Fruit fly (Drosophila melanogaster): ENCODE data around the gene CG9135.

The CG9135 gene

dm6 chr2L:6098479-6099269, 48.1 kb downstream of the CG9135 start, which contains the start of gene CG9175 (continued):
- no peak for TF ChIP-seq CG12236 (GFP tag; optimal IDR thresholded peaks at IDR 0.05)
- TF ChIP-seq nerfin-2 (GFP tag; IDR thresholded peaks at IDR 0.05; ENCODE audit: partially characterized antibody), result peak; percentile 75; the same call in 1 of the 2 replicates
- no peak for TF ChIP-seq Hr39 (optimal IDR thresholded peaks at IDR 0.05)
- no peak for TF ChIP-seq kay (GFP tag; optimal IDR thresholded peaks at IDR 0.05)
- no peak for TF ChIP-seq Trl (optimal IDR thresholded peaks at IDR 0.05)
- TF ChIP-seq Trl (GFP tag; optimal IDR thresholded peaks at IDR 0.05), result peak; percentile 12
- peak; percentile 58; the same call in 1 of the 2 replicates for TF ChIP-seq cas (GFP tag; IDR thresholded peaks at IDR 0.05)
- TF ChIP-seq Dll (GFP tag; IDR thresholded peaks at IDR 0.05; ENCODE audit: partially characterized antibody), result peak; percentile 95
- TF ChIP-seq CG12104 (GFP tag; optimal IDR thresholded peaks at IDR 0.05), result peak; percentile 15
- no peak for TF ChIP-seq CG3726 (GFP tag; IDR thresholded peaks at IDR 0.05)
- TF ChIP-seq Sox102F (GFP tag; optimal IDR thresholded peaks at IDR 0.05), result no peak
- TF ChIP-seq pzg (GFP tag; optimal IDR thresholded peaks at IDR 0.05), result peak; percentile 100
- no peak for TF ChIP-seq lola (GFP tag; optimal IDR thresholded peaks at IDR 0.05)
- TF ChIP-seq CG3281 (GFP tag; optimal IDR thresholded peaks at IDR 0.05), result no peak
- 0 out of 2 replicates have a peak, but pooled peaks have one; percentile 14 for TF ChIP-seq Xrp1 (GFP tag; IDR thresholded peaks at IDR 0.05)
- TF ChIP-seq Hey (tag; optimal IDR thresholded peaks at IDR 0.05), result no peak
- TF ChIP-seq slou (GFP tag; optimal IDR thresholded peaks at IDR 0.05), result no peak
- no peak for TF ChIP-seq Hand (GFP tag; optimal IDR thresholded peaks at IDR 0.05)
- peak; percentile 99 for TF ChIP-seq chinmo (GFP tag; IDR thresholded peaks at IDR 0.05; ENCODE audit: partially characterized antibody)
- no peak for TF ChIP-seq GATAe (GFP tag; conservative IDR thresholded peaks at IDR 0.05)
- TF ChIP-seq Bteb2 (GFP tag; optimal IDR thresholded peaks at IDR 0.05), result no peak
- TF ChIP-seq CG4820 (GFP tag; optimal IDR thresholded peaks at IDR 0.05), result no peak
- no peak for TF ChIP-seq Rx (GFP tag; IDR thresholded peaks at IDR 0.05)
- TF ChIP-seq row (GFP tag; IDR thresholded peaks at IDR 0.05), result peak; percentile 83
- TF ChIP-seq CG13894 (tag; optimal IDR thresholded peaks at IDR 0.05), result peak; percentile 75
- TF ChIP-seq CG18599 (GFP tag; optimal IDR thresholded peaks at IDR 0.05), result peak; percentile 32
- TF ChIP-seq CHES-1-like (GFP tag; optimal IDR thresholded peaks at IDR 0.05), result peak; percentile 89
- TF ChIP-seq Oaz (GFP tag; IDR thresholded peaks at IDR 0.05), result peak; percentile 13; the same call in 1 of the 2 replicates
- TF ChIP-seq chn (GFP tag; optimal IDR thresholded peaks at IDR 0.05), result peak; percentile 30
- TF ChIP-seq CG10274 (GFP tag; optimal IDR thresholded peaks at IDR 0.05), result no peak
- no peak for TF ChIP-seq twi (tag; optimal IDR thresholded peaks at IDR 0.05)
- no peak for TF ChIP-seq tio (GFP tag; optimal IDR thresholded peaks at IDR 0.05)
- peak; percentile 23 for TF ChIP-seq CG3163 (GFP tag; optimal IDR thresholded peaks at IDR 0.05)
- no peak for TF ChIP-seq CG12744 (GFP tag; optimal IDR thresholded peaks at IDR 0.05)
- TF ChIP-seq H15 (GFP tag; IDR thresholded peaks at IDR 0.05), result no peak
- no peak for TF ChIP-seq CG31388 (GFP tag; optimal IDR thresholded peaks at IDR 0.05)
- peak; percentile 90 for TF ChIP-seq CG1603 (tag; optimal IDR thresholded peaks at IDR 0.05)
- peak; percentile 33 for TF ChIP-seq tin (GFP tag; optimal IDR thresholded peaks at IDR 0.05)
- no peak for TF ChIP-seq da (GFP tag; optimal IDR thresholded peaks at IDR 0.05)
- TF ChIP-seq zfh1 (GFP tag; IDR thresholded peaks at IDR 0.05), result peak; percentile 4; the same call in 1 of the 3 replicates
- peak; percentile 41 for TF ChIP-seq zfh2 (GFP tag; optimal IDR thresholded peaks at IDR 0.05)
- TF ChIP-seq kni (GFP tag; optimal IDR thresholded peaks at IDR 0.05), result no peak
- peak; percentile 26 for TF ChIP-seq Hsf (GFP tag; optimal IDR thresholded peaks at IDR 0.05)
- TF ChIP-seq Hr78 (GFP tag; optimal IDR thresholded peaks at IDR 0.05), result no peak
- no peak for TF ChIP-seq CG3838 (GFP tag; optimal IDR thresholded peaks at IDR 0.05)
- TF ChIP-seq Abd-B (GFP tag; optimal IDR thresholded peaks at IDR 0.05), result no peak
- peak; percentile 33 for TF ChIP-seq CG30020 (tag; optimal IDR thresholded peaks at IDR 0.05)
- peak; percentile 5 for TF ChIP-seq CG11398 (GFP tag; optimal IDR thresholded peaks at IDR 0.05)
- TF ChIP-seq chm (GFP tag; IDR thresholded peaks at IDR 0.05), result peak; percentile 41; the same call in 1 of the 2 replicates
- peak; percentile 32 for TF ChIP-seq CG6854 (GFP tag; optimal IDR thresholded peaks at IDR 0.05)
